Fruit fly (Drosophila melanogaster) whole organism, embryonic: ENCODE data around the gene Est-Q.

Experiments used
- Ada2b ChIP-seq: fragments of 200-800 bp; sonication (Bioruptor generic); IDR thresholded peaks from 2 replicates; pipeline ENCODE4 v1.3.6; 2022; ENCODE audit warnings: missing biosample characterization, missing genetic modification characterization
- Antp ChIP-seq: fragments of 200-800 bp; sonication (Bioruptor generic); optimal IDR thresholded peaks from 3 replicates; lab custom pipeline; 2016; ENCODE audit warnings: missing biosample characterization, missing genetic modification characterization
- CG10321 ChIP-seq: fragments of 200-800 bp; sonication (Bioruptor generic); IDR thresholded peaks from 2 replicates; pipeline ENCODE4 v1.3.6; 2022; ENCODE audit warnings: missing biosample characterization, missing genetic modification characterization
- CG10565 ChIP-seq: fragments of 200-800 bp; sonication (Bioruptor generic); optimal IDR thresholded peaks from 3 replicates; lab custom pipeline; 2016; ENCODE audit warnings: missing biosample characterization, mild to moderate bottlenecking, missing genetic modification characterization
- CG13624 ChIP-seq: fragments of 200-800 bp; sonication (Bioruptor generic); optimal IDR thresholded peaks from 2 replicates; lab custom pipeline; 2016; ENCODE audit warnings: missing biosample characterization, missing genetic modification characterization
- CG15269 ChIP-seq: fragments of 200-800 bp; sonication (Bioruptor generic); optimal IDR thresholded peaks from 2 replicates; lab custom pipeline; 2018; ENCODE audit warnings: missing biosample characterization, mild to moderate bottlenecking, missing genetic modification characterization, moderate library complexity
- CG16815 ChIP-seq: fragments of 200-800 bp; sonication (Bioruptor generic); optimal IDR thresholded peaks from 3 replicates; lab custom pipeline; 2017; ENCODE audit warnings: missing biosample characterization, mild to moderate bottlenecking, missing genetic modification characterization
- CG17328 ChIP-seq: fragments of 200-800 bp; sonication (Bioruptor generic); IDR thresholded peaks from 2 replicates; pipeline ENCODE4 v1.3.6; 2022; ENCODE audit warnings: missing biosample characterization, missing genetic modification characterization
- CG17568 ChIP-seq: fragments of 200-800 bp; sonication (Bioruptor generic); optimal IDR thresholded peaks from 2 replicates; lab custom pipeline; 2018; ENCODE audit warnings: missing biosample characterization, mild to moderate bottlenecking, missing genetic modification characterization, moderate library complexity
- CG1792 ChIP-seq: fragments of 200-800 bp; sonication (Bioruptor generic); optimal IDR thresholded peaks from 2 replicates; lab custom pipeline; 2016; ENCODE audit warnings: missing biosample characterization, missing genetic modification characterization
- CG1832 ChIP-seq: fragments of 200-800 bp; sonication (Bioruptor generic); optimal IDR thresholded peaks from 2 replicates; lab custom pipeline; 2017; ENCODE audit warnings: missing biosample characterization, mild to moderate bottlenecking, missing genetic modification characterization, inconsistent platforms
- CG18476 ChIP-seq: fragments of 200-800 bp; sonication (Bioruptor generic); optimal IDR thresholded peaks from 2 replicates; lab custom pipeline; 2016; ENCODE audit warnings: missing biosample characterization, mild to moderate bottlenecking, missing genetic modification characterization
- CG2202 ChIP-seq: fragments of 200-800 bp; sonication (Bioruptor generic); optimal IDR thresholded peaks from 2 replicates; lab custom pipeline; 2018; ENCODE audit warnings: missing biosample characterization, mild to moderate bottlenecking, missing genetic modification characterization
- CG2889 ChIP-seq: fragments of 200-800 bp; sonication (Bioruptor generic); IDR thresholded peaks from 3 replicates; pipeline ENCODE4 v1.3.6; 2022; ENCODE audit warnings: missing biosample characterization, missing genetic modification characterization
- CG34376 ChIP-seq: fragments of 200-800 bp; sonication (Bioruptor generic); optimal IDR thresholded peaks from 2 replicates; lab custom pipeline; 2018; ENCODE audit warnings: missing biosample characterization, mild to moderate bottlenecking, missing genetic modification characterization
- CG3838 ChIP-seq: fragments of 200-800 bp; sonication (Bioruptor generic); optimal IDR thresholded peaks from 3 replicates; lab custom pipeline; 2016; ENCODE audit warnings: missing biosample characterization, missing genetic modification characterization
- CG3995 ChIP-seq: fragments of 200-800 bp; sonication (Bioruptor generic); optimal IDR thresholded peaks from 3 replicates; lab custom pipeline; 2016; ENCODE audit warnings: missing biosample characterization, missing genetic modification characterization
- CG6765 ChIP-seq: fragments of 200-800 bp; sonication (Bioruptor generic); optimal IDR thresholded peaks from 3 replicates; lab custom pipeline; 2017; ENCODE audit warnings: missing biosample characterization, mild to moderate bottlenecking, missing genetic modification characterization
- CG7928 ChIP-seq: fragments of 200-800 bp; sonication (Bioruptor generic); optimal IDR thresholded peaks from 2 replicates; lab custom pipeline; 2017; ENCODE audit warnings: missing biosample characterization, mild to moderate bottlenecking, missing genetic modification characterization
- D ChIP-seq, 2 experiments: fragments of 200-800 bp in 1 of 2; fragments of >200 bp in 1 of 2; sonication (Bioruptor generic) in 1 of 2; optimal IDR thresholded peaks; 2 replicates in 1 of 2; 3 replicates in 1 of 2; lab custom pipeline; 2017; ENCODE audit warnings: mild to moderate bottlenecking in 1 of 2, missing biosample characterization in 1 of 2, missing genetic modification characterization in 1 of 2, missing genetic modification reagents in 1 of 2
- HLH54F ChIP-seq: fragments of 200-800 bp; sonication (Bioruptor generic); optimal IDR thresholded peaks from 3 replicates; lab custom pipeline; 2016; ENCODE audit warnings: missing biosample characterization, missing genetic modification characterization
- HLHmδ ChIP-seq: fragments of 200-800 bp; sonication (Bioruptor generic); optimal IDR thresholded peaks from 2 replicates; lab custom pipeline; 2018; ENCODE audit warnings: missing biosample characterization, mild to moderate bottlenecking, missing genetic modification characterization, moderate library complexity
- MESR4 ChIP-seq: fragments of 200-800 bp; sonication (Bioruptor generic); optimal IDR thresholded peaks from 2 replicates; lab custom pipeline; 2018; ENCODE audit warnings: missing biosample characterization, mild to moderate bottlenecking, missing genetic modification characterization, moderate library complexity
- Max ChIP-seq: fragments of 200-800 bp; sonication (Bioruptor generic); optimal IDR thresholded peaks from 2 replicates; lab custom pipeline; 2016; ENCODE audit warnings: missing biosample characterization, mild to moderate bottlenecking, missing genetic modification characterization
- Med ChIP-seq: fragments of 200-800 bp; sonication (Bioruptor generic); peaks from one replicate; lab custom pipeline; 2016; ENCODE audit warnings: missing biosample characterization, missing genetic modification characterization, mild to moderate bottlenecking, inconsistent platforms, moderate library complexity
- Nf-YB ChIP-seq: fragments of 200-800 bp; sonication (Bioruptor generic); optimal IDR thresholded peaks from 3 replicates; lab custom pipeline; 2019; ENCODE audit warnings: missing biosample characterization, mild to moderate bottlenecking, missing genetic modification characterization, moderate library complexity
- Nf-YC ChIP-seq: fragments of 200-800 bp; optimal IDR thresholded peaks from 3 replicates; lab custom pipeline; 2019; ENCODE audit warnings: missing biosample characterization, mild to moderate bottlenecking, missing genetic modification characterization, moderate library complexity
- Sin3A ChIP-seq: fragments of >200 bp; optimal IDR thresholded peaks from 2 replicates; lab custom pipeline; 2018
- Stat92E ChIP-seq, 3 experiments: fragments of >200 bp in 2 of 3; fragments of 200-800 bp in 1 of 3; sonication (Bioruptor generic) in 1 of 3; optimal IDR thresholded peaks; 2 replicates each; lab custom pipeline; 2017 to 2019; ENCODE audit warnings: missing biosample characterization in 3 of 3, missing genetic modification characterization in 3 of 3, mild to moderate bottlenecking in 1 of 3, moderate library complexity in 1 of 3
- ara ChIP-seq: fragments of 200-800 bp; sonication (Bioruptor generic); IDR thresholded peaks from 2 replicates; pipeline ENCODE4 v1.3.6; 2022; ENCODE audit warnings: missing biosample characterization, missing genetic modification characterization
- az2 ChIP-seq: fragments of 200-800 bp; sonication (Bioruptor generic); optimal IDR thresholded peaks from 3 replicates; lab custom pipeline; 2016; ENCODE audit warnings: missing biosample characterization, missing genetic modification characterization
- bsh ChIP-seq, 2 experiments: fragments of 200-800 bp; sonication (Bioruptor generic); optimal IDR thresholded peaks; 2 replicates each; lab custom pipeline; 2017 to 2018; ENCODE audit warnings: mild to moderate bottlenecking in 2 of 2, missing biosample characterization in 2 of 2, missing genetic modification characterization in 2 of 2, moderate library complexity in 1 of 2
- chn ChIP-seq: fragments of 200-800 bp; sonication (Bioruptor generic); optimal IDR thresholded peaks from 2 replicates; lab custom pipeline; 2016; ENCODE audit warnings: missing biosample characterization, missing genetic modification characterization
- eyg ChIP-seq: fragments of 200-800 bp; sonication (Bioruptor generic); optimal IDR thresholded peaks from 3 replicates; lab custom pipeline; 2016; ENCODE audit warnings: missing biosample characterization, missing genetic modification characterization
- grau ChIP-seq: fragments of 200-800 bp; optimal IDR thresholded peaks from 3 replicates; lab custom pipeline; 2019; ENCODE audit warnings: missing biosample characterization, mild to moderate bottlenecking, missing genetic modification characterization, moderate library complexity
- gsb-n ChIP-seq: fragments of 200-800 bp; sonication (Bioruptor generic); optimal IDR thresholded peaks from 3 replicates; lab custom pipeline; 2018; ENCODE audit warnings: missing biosample characterization, mild to moderate bottlenecking, missing genetic modification characterization
- jigr1 ChIP-seq: fragments of 200-800 bp; sonication (Bioruptor generic); IDR thresholded peaks from 3 replicates; pipeline ENCODE4 v1.3.6; 2022; ENCODE audit warnings: missing biosample characterization, missing genetic modification characterization
- lab ChIP-seq: fragments of 200-800 bp; sonication (Bioruptor generic); optimal IDR thresholded peaks from 3 replicates; lab custom pipeline; 2017; ENCODE audit warnings: missing biosample characterization, missing genetic modification characterization, mild to moderate bottlenecking, moderate library complexity, missing genetic modification reagents
- nom ChIP-seq: fragments of 200-800 bp; sonication (Bioruptor generic); optimal IDR thresholded peaks from 2 replicates; lab custom pipeline; 2017; ENCODE audit warnings: missing biosample characterization, missing genetic modification characterization, mild to moderate bottlenecking, moderate library complexity, missing genetic modification reagents
- otp ChIP-seq: fragments of 200-800 bp; sonication (Bioruptor generic); IDR thresholded peaks from 3 replicates; pipeline ENCODE4, ENCODE4 v1.3.6; 2022; ENCODE audit warnings: missing biosample characterization, missing genetic modification characterization
- pfk ChIP-seq: fragments of 200-800 bp; sonication (Bioruptor generic); optimal IDR thresholded peaks from 2 replicates; lab custom pipeline; 2018; ENCODE audit warnings: missing biosample characterization, mild to moderate bottlenecking, missing genetic modification characterization, moderate library complexity
- pzg ChIP-seq: fragments of 200-800 bp; sonication (Bioruptor generic); optimal IDR thresholded peaks from 3 replicates; lab custom pipeline; 2018; ENCODE audit warnings: missing biosample characterization, mild to moderate bottlenecking, missing genetic modification characterization, moderate library complexity
- sc ChIP-seq, 3 experiments: fragments of >200 bp in 2 of 3; fragments of 200-800 bp in 1 of 3; sonication (Bioruptor generic) in 1 of 3; optimal IDR thresholded peaks; 2 replicates in 2 of 3; 3 replicates in 1 of 3; lab custom pipeline; 2017; ENCODE audit warnings: mild to moderate bottlenecking in 1 of 3, missing biosample characterization in 1 of 3, missing genetic modification characterization in 1 of 3, missing genetic modification reagents in 1 of 3
- seq ChIP-seq: fragments of 200-800 bp; sonication (Bioruptor generic); IDR thresholded peaks from 2 replicates; pipeline ENCODE4 v1.3.6; 2022; ENCODE audit warnings: missing biosample characterization, missing genetic modification characterization
- slp2 ChIP-seq: fragments of 200-800 bp; sonication (Bioruptor generic); optimal IDR thresholded peaks from 2 replicates; lab custom pipeline; 2016; ENCODE audit warnings: missing biosample characterization, missing genetic modification characterization
- ssp ChIP-seq: fragments of 200-800 bp; sonication (Bioruptor generic); IDR thresholded peaks from 2 replicates; pipeline ENCODE4 v1.3.6; 2022; ENCODE audit warnings: missing biosample characterization, missing genetic modification characterization
- tll ChIP-seq, 2 experiments: fragments of 200-800 bp in 1 of 2; fragments of >200 bp in 1 of 2; sonication (Bioruptor generic) in 1 of 2; optimal IDR thresholded peaks; 2 replicates each; lab custom pipeline; 2017 to 2019; ENCODE audit warnings: missing biosample characterization in 2 of 2, missing genetic modification characterization in 2 of 2, mild to moderate bottlenecking in 1 of 2, moderate library complexity in 1 of 2
- trh ChIP-seq: fragments of 200-800 bp; sonication (Bioruptor generic); optimal IDR thresholded peaks from 2 replicates; lab custom pipeline; 2016; ENCODE audit warnings: missing biosample characterization, missing genetic modification characterization
- z ChIP-seq: fragments of 200-800 bp; sonication (Bioruptor generic); IDR thresholded peaks from 3 replicates; pipeline ENCODE4 v1.3.6; 2022; ENCODE audit warnings: missing biosample characterization, missing genetic modification characterization
- zen2 ChIP-seq: fragments of 200-800 bp; sonication (Bioruptor generic); IDR thresholded peaks from 3 replicates; pipeline ENCODE4 v1.3.6; 2022; ENCODE audit warnings: missing biosample characterization, missing genetic modification characterization; ENCODE audit not compliant: partially characterized antibody

The Est-Q gene

dm6 chr3L:21458736-21459135 is 42.5 kb upstream of the Est-Q start (continued):
- peak; percentile 88 for TF ChIP-seq Nf-YC (tag; lab: Kevin White, UChicago)
- no peak for TF ChIP-seq CG16815 (GFP tag; lab: Kevin White, UChicago)
- no peak for TF ChIP-seq az2 (GFP tag; lab: Kevin White, UChicago)
- no peak for TF ChIP-seq trh (GFP tag; lab: Kevin White, UChicago)
- no peak for TF ChIP-seq slp2 (GFP tag; lab: Kevin White, UChicago)
- peak; percentile 76 for TF ChIP-seq CG10321 (GFP tag; lab: Robert Waterston, UW)
- TF ChIP-seq ssp (GFP tag; lab: Robert Waterston, UW) = no peak
- peak; percentile 41; the same call in 1 of the 2 replicates for TF ChIP-seq ara (GFP tag; lab: Robert Waterston, UW)
- TF ChIP-seq bsh (GFP tag; optimal IDR thresholded peaks at IDR 0.05; lab: Kevin White, UChicago) = no peak
- no peak for TF ChIP-seq CG17328 (GFP tag; lab: Robert Waterston, UW)
- TF ChIP-seq tll (GFP tag; optimal IDR thresholded peaks at IDR 0.05; lab: Kevin White, UChicago) = peak in 1 of 2 experiments; percentile 19
- no peak for TF ChIP-seq nom (GFP tag; lab: Kevin White, UChicago)
- no peak for TF ChIP-seq Max
- peak; percentile 59 for TF ChIP-seq CG1832 (GFP tag; lab: Kevin White, UChicago)
- TF ChIP-seq Ada2b (GFP tag; lab: Robert Waterston, UW) = no peak
- no peak for TF ChIP-seq Stat92E (GFP tag; optimal IDR thresholded peaks at IDR 0.05; lab: Kevin White, UChicago)
- TF ChIP-seq chn (GFP tag; lab: Kevin White, UChicago) = no peak
- TF ChIP-seq lab (GFP tag; lab: Kevin White, UChicago) = no peak
- no peak for TF ChIP-seq CG2202 (tag; lab: Kevin White, UChicago)
- no peak for TF ChIP-seq jigr1 (GFP tag; lab: Robert Waterston, UW)
- TF ChIP-seq CG7928 (GFP tag; lab: Kevin White, UChicago) = no peak
- peak; percentile 19 for TF ChIP-seq Med (GFP tag; lab: Kevin White, UChicago)
- TF ChIP-seq CG2889 (GFP tag; lab: Robert Waterston, UW) = no peak
- TF ChIP-seq Nf-YB = peak; percentile 78
- no peak for TF ChIP-seq CG3838
- TF ChIP-seq CG1792 (GFP tag; lab: Kevin White, UChicago) = no peak
- TF ChIP-seq CG17568 (GFP tag; lab: Kevin White, UChicago) = no peak
- no peak for TF ChIP-seq CG6765 (GFP tag; lab: Kevin White, UChicago)
- TF ChIP-seq pzg (GFP tag; lab: Kevin White, UChicago) = no peak
- TF ChIP-seq seq = peak; percentile 93
- 0 out of 3 replicates have a peak, but pooled peaks have one; percentile 24 for TF ChIP-seq otp (GFP tag; lab: Robert Waterston, UW)
- no peak for TF ChIP-seq zen2 (GFP tag; lab: Robert Waterston, UW)
- no peak for TF ChIP-seq CG13624 (GFP tag; lab: Kevin White, UChicago)
- no peak for TF ChIP-seq MESR4 (GFP tag; lab: Kevin White, UChicago)
- TF ChIP-seq D (optimal IDR thresholded peaks at IDR 0.05; lab: Kevin White, UChicago) = no peak
- no peak for TF ChIP-seq D (GFP tag; optimal IDR thresholded peaks at IDR 0.05; lab: Kevin White, UChicago)
- TF ChIP-seq CG10565 (GFP tag; lab: Kevin White, UChicago) = no peak
- TF ChIP-seq HLH54F (GFP tag; lab: Kevin White, UChicago) = no peak
- TF ChIP-seq Antp = no peak
- no peak for TF ChIP-seq CG18476 (GFP tag; lab: Kevin White, UChicago)
- no peak for TF ChIP-seq Sin3A (lab: Kevin White, UChicago)
- TF ChIP-seq CG3995 (GFP tag; lab: Kevin White, UChicago) = no peak
- TF ChIP-seq pfk = no peak
- no peak for TF ChIP-seq sc (optimal IDR thresholded peaks at IDR 0.05; lab: Kevin White, UChicago)
- TF ChIP-seq sc (GFP tag; optimal IDR thresholded peaks at IDR 0.05; lab: Kevin White, UChicago) = no peak
- TF ChIP-seq grau (tag; lab: Kevin White, UChicago) = peak; percentile 70
- no peak for TF ChIP-seq HLHmδ (GFP tag; lab: Kevin White, UChicago)
- TF ChIP-seq z (GFP tag; lab: Robert Waterston, UW) = 0 out of 3 replicates have a peak, but pooled peaks have one; percentile 15
- TF ChIP-seq gsb-n (tag; lab: Kevin White, UChicago) = no peak
- no peak for TF ChIP-seq CG15269 (tag; lab: Kevin White, UChicago)
- no peak for TF ChIP-seq CG34376 (GFP tag; lab: Kevin White, UChicago)
- no peak for TF ChIP-seq eyg (GFP tag; lab: Kevin White, UChicago)
- TF ChIP-seq, all 482 proteins: peak for 14
